Worm (Caenorhabditis elegans): ENCODE measurements around the gene samp-1.

The samp-1 gene

DNA sequence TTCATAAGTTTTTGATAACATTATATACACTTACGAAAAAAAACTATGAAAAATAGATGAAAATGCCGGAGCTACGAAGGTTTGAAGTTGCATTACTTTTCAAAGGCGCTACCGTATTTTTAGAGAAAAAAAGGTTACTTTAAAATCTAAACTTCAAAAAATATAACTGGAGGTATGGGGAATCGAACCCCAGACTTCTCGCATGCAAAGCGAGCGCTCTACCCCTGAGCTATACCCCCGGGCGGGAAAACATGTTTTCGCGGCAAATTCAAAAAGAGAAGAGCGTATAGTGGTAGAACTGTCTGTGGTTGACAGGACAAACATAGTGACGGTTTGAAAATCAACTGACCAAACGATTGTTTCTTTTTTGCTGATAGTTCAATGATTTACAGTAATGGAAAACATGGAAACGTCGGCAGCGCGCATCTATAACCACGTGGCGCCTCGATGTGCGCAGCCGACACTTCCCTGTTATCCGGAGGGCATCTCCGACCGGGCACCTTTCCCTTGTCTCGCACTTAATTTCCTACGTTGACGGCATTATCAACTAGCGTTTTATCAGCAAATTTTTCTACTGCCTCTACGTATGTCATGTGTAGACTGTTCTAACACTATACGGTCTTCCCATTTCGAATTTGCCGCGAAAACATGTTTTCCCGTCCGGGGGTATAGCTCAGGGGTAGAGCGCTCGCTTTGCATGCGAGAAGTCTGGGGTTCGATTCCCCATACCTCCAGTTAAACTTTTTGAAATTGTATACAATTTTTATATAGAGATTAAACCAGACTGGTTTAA, 31.4 kb downstream of the samp-1 start (continued):
- TF ChIP-seq cebp-1 (GFP tag; IDR thresholded peaks at IDR 0.05) (no peak), cebp-1 (tag; optimal IDR thresholded peaks at IDR 0.05) (no peak), F55B11.4 (tag; optimal IDR thresholded peaks at IDR 0.05; ENCODE audit: borderline replicate concordance, insufficient read depth) (no peak), lin-40 (tag; optimal IDR thresholded peaks at IDR 0.05) (peak; percentile 7), ets-4 (GFP tag; optimal IDR thresholded peaks at IDR 0.05) (no peak), let-607 (tag; optimal IDR thresholded peaks at IDR 0.05) (peak in 1 of 2 experiments; percentile 33), ztf-3 (GFP tag; optimal IDR thresholded peaks at IDR 0.05) (no peak), mes-4 (tag; optimal IDR thresholded peaks at IDR 0.05) (no peak), B0336.3 (GFP tag; IDR thresholded peaks at IDR 0.05) (peak; percentile 44; the same call in 1 of the 2 replicates), mcd-1 (GFP tag; IDR thresholded peaks at IDR 0.05) (peak; percentile 32; the same call in 1 of the 2 replicates), Y67H2A.10 (GFP tag; conservative IDR thresholded peaks at IDR 0.05) (no peak), die-1 (tag; optimal IDR thresholded peaks at IDR 0.05) (peak; percentile 13), lsl-1 (GFP tag; optimal IDR thresholded peaks at IDR 0.05) (peak; percentile 17), nfya-1 (tag; optimal IDR thresholded peaks at IDR 0.05; ENCODE audit: borderline replicate concordance, insufficient read depth) (no peak), lin-26 (GFP tag; IDR thresholded peaks at IDR 0.05) (peak; percentile 84), snpc-3.4 (tag; optimal IDR thresholded peaks at IDR 0.05) (peak; percentile 9), repo-1 (tag; optimal IDR thresholded peaks at IDR 0.05) (no peak), madf-6 (GFP tag; IDR thresholded peaks at IDR 0.05) (peak; percentile 72), ZK185.1 (tag; optimal IDR thresholded peaks at IDR 0.05; ENCODE audit: poor library complexity, severe bottlenecking) (peak; percentile 57), B0261.1 (tag; optimal IDR thresholded peaks at IDR 0.05) (peak; percentile 74)

DNA sequence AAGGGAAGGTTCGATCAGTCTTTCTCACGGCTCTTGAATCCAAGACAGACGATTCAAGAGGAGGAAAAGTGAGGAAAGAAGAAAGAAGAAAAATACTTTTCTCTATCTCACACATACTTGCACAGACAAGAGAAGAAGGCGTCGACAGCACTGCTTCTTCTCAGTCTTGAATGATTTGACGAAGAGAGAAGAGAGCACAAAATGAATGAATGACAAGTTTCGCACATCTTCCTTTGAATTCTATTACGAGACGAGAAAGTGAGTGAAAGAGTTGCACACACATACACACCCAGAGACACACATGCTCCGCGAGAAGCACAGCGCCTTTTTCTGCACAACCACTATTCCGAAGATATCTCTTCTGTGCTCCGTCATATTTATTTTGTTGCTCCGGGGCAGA, 33.0 kb downstream of the samp-1 start:
- TF ChIP-seq ceh-100 (GFP tag; IDR thresholded peaks at IDR 0.05) (no peak), mxl-1 (tag; optimal IDR thresholded peaks at IDR 0.05) (no peak), K12H6.12 (tag; optimal IDR thresholded peaks at IDR 0.05) (no peak)

DNA sequence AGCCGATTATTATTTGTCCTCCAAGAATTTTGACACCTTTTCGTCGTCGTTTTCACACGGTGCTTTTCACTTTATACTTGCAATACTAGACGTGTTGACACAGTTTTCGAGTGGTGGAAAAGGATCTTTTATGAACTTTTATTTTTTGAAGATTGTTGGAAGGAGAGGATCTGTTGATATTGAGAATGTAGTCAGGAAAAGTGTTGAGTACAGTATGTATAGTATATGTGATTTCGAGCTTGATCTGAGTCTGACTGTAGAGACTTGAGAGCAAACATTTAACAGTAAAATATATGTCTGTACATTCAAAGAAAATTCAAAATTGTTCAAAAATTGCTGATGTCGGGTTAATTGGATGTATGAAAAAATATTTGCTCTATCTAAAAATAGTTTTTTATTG, 33.5 kb downstream of the samp-1 start:
- TF ChIP-seq egrh-3 (GFP tag; IDR thresholded peaks at IDR 0.05) (no peak), him-1 (tag; optimal IDR thresholded peaks at IDR 0.05) (no peak), F57A8.1 (GFP tag; optimal IDR thresholded peaks at IDR 0.05) (no peak), nhr-120 (GFP tag; IDR thresholded peaks at IDR 0.05) (no peak), dox-1 (GFP tag; IDR thresholded peaks at IDR 0.05) (no peak), F39B2.1 (GFP tag; IDR thresholded peaks at IDR 0.05) (no peak), F33H1.4 (GFP tag; IDR thresholded peaks at IDR 0.05) (no peak), gei-17 (GFP tag; optimal IDR thresholded peaks at IDR 0.05) (no peak), rpc-1 (optimal IDR thresholded peaks at IDR 0.05) (no peak), rpc-1 (tag; optimal IDR thresholded peaks at IDR 0.05) (no peak), die-1 (tag; optimal IDR thresholded peaks at IDR 0.05) (no peak)

DNA sequence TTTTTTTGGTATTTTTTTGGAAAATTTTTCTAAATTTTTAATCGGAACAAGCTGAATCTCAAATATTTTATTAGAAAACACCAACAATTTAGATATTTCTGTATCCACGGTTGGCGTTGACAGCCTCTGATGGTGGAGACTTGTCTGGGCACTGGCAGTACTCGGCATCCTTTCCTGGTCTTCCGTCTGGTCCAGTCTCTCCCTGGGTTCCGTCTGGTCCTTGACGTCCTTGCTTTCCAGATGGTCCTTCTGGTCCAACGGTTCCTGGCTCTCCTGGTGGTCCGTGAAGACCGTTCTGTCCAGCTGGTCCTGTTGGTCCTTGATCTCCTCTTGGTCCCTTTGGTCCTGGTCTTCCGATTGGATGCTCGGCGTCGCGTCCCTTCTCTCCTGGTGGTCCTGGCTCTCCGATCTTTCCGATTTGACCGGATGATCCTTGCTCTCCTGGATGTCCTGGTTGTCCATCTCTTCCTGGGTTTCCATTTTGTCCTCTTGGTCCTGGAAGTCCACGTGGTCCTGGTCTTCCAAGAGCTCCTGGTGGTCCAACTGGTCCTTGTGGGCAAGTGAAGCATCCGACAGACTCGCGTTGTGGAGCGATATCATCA, 34.0 kb downstream of the samp-1 start:
- 0 out of 2 replicates have a peak, but pooled peaks have one; percentile 20 for TF ChIP-seq bed-1 (GFP tag; IDR thresholded peaks at IDR 0.05)
- TF ChIP-seq egrh-3 (GFP tag; IDR thresholded peaks at IDR 0.05) = peak; percentile 8; the same call in 1 of the 2 replicates
- peak; percentile 81 for TF ChIP-seq zfh-2 (GFP tag; conservative IDR thresholded peaks at IDR 0.05)
- no peak for TF ChIP-seq F55B11.4 (tag; optimal IDR thresholded peaks at IDR 0.05; ENCODE audit: borderline replicate concordance, insufficient read depth)

Measured in whole organism, young adult.